Fruit fly (Drosophila melanogaster) whole organism, embryonic: Measurements from ENCODE around the gene nAChRalpha2.

Source experiments
- Aef1 ChIP-seq: fragments of 200-800 bp; sonication (Bioruptor generic); IDR thresholded peaks from 3 replicates; pipeline ENCODE4 v1.3.6; 2022; ENCODE audit warnings: missing biosample characterization, missing genetic modification characterization
- Atf6 ChIP-seq: fragments of 200-800 bp; sonication (Bioruptor generic); IDR thresholded peaks from 2 replicates; pipeline ENCODE4 v1.3.6; 2022; ENCODE audit warnings: missing biosample characterization, missing genetic modification characterization
- Bgb ChIP-seq: fragments of 200-800 bp; sonication (Bioruptor generic); IDR thresholded peaks from 2 replicates; pipeline ENCODE4 v1.3.6; 2022; ENCODE audit warnings: missing biosample characterization, missing genetic modification characterization; ENCODE audit not compliant: partially characterized antibody
- CG10267 ChIP-seq: fragments of 200-800 bp; sonication (Bioruptor generic); optimal IDR thresholded peaks from 2 replicates; lab custom pipeline; 2018; ENCODE audit warnings: missing biosample characterization, mild to moderate bottlenecking, missing genetic modification characterization, moderate library complexity
- CG10366 ChIP-seq: fragments of 200-800 bp; sonication (Bioruptor generic); IDR thresholded peaks from 2 replicates; pipeline ENCODE4 v1.3.6; 2022; ENCODE audit warnings: missing biosample characterization, missing genetic modification characterization
- CG11504 ChIP-seq: fragments of 200-800 bp; sonication (Bioruptor generic); optimal IDR thresholded peaks from 3 replicates; lab custom pipeline; 2019; ENCODE audit warnings: missing biosample characterization, mild to moderate bottlenecking, missing genetic modification characterization, moderate library complexity
- CG11695 ChIP-seq: fragments of 200-800 bp; sonication (Bioruptor generic); IDR thresholded peaks from 3 replicates; pipeline ENCODE4 v1.3.6; 2022; ENCODE audit warnings: missing biosample characterization, missing genetic modification characterization
- CG13123 ChIP-seq: fragments of 200-800 bp; sonication (Bioruptor generic); optimal IDR thresholded peaks from 2 replicates; lab custom pipeline; 2016; ENCODE audit warnings: missing biosample characterization, missing genetic modification characterization
- CG13775 ChIP-seq: fragments of 200-800 bp; sonication (Bioruptor generic); optimal IDR thresholded peaks from 3 replicates; lab custom pipeline; 2017; ENCODE audit warnings: missing biosample characterization, mild to moderate bottlenecking, missing genetic modification characterization
- CG15011 ChIP-seq: fragments of 200-800 bp; sonication (Bioruptor generic); optimal IDR thresholded peaks from 3 replicates; lab custom pipeline; 2018; ENCODE audit warnings: missing biosample characterization, mild to moderate bottlenecking, missing genetic modification characterization
- CG15479 ChIP-seq: fragments of 200-800 bp; sonication (Bioruptor generic); optimal IDR thresholded peaks from 3 replicates; lab custom pipeline; 2019; ENCODE audit warnings: missing biosample characterization, mild to moderate bottlenecking, missing genetic modification characterization, moderate library complexity
- CG15601 ChIP-seq: fragments of 200-800 bp; sonication (Bioruptor generic); optimal IDR thresholded peaks from 3 replicates; lab custom pipeline; 2019; ENCODE audit warnings: missing biosample characterization, mild to moderate bottlenecking, missing genetic modification characterization, moderate library complexity
- CG1647 ChIP-seq: fragments of 200-800 bp; sonication (Bioruptor generic); optimal IDR thresholded peaks from 3 replicates; lab custom pipeline; 2016; ENCODE audit warnings: missing biosample characterization, missing genetic modification characterization
- CG31224 ChIP-seq: fragments of 200-800 bp; sonication (Bioruptor generic); IDR thresholded peaks from 2 replicates; pipeline ENCODE4 v1.3.6; 2022; ENCODE audit warnings: missing biosample characterization, missing genetic modification characterization
- CG32767 ChIP-seq: fragments of 200-800 bp; sonication (Bioruptor generic); IDR thresholded peaks from 2 replicates; pipeline ENCODE4 v1.3.6; 2022; ENCODE audit warnings: missing biosample characterization, missing genetic modification characterization
- CG3995 ChIP-seq: fragments of 200-800 bp; sonication (Bioruptor generic); optimal IDR thresholded peaks from 3 replicates; lab custom pipeline; 2016; ENCODE audit warnings: missing biosample characterization, missing genetic modification characterization
- CG6765 ChIP-seq: fragments of 200-800 bp; sonication (Bioruptor generic); optimal IDR thresholded peaks from 3 replicates; lab custom pipeline; 2017; ENCODE audit warnings: missing biosample characterization, mild to moderate bottlenecking, missing genetic modification characterization
- CG7786 ChIP-seq: fragments of 200-800 bp; sonication (Bioruptor generic); optimal IDR thresholded peaks from 2 replicates; lab custom pipeline; 2016; ENCODE audit warnings: missing biosample characterization, missing genetic modification characterization
- CG8388 ChIP-seq: fragments of 200-800 bp; sonication (Bioruptor generic); optimal IDR thresholded peaks from 2 replicates; lab custom pipeline; 2019; ENCODE audit warnings: missing biosample characterization, mild to moderate bottlenecking, missing genetic modification characterization, moderate library complexity
- CG8944 ChIP-seq: fragments of 200-800 bp; sonication (Bioruptor generic); optimal IDR thresholded peaks from 3 replicates; lab custom pipeline; 2016; ENCODE audit warnings: missing biosample characterization, missing genetic modification characterization
- Dip3 ChIP-seq: fragments of 200-800 bp; sonication (Bioruptor generic); optimal IDR thresholded peaks from 3 replicates; lab custom pipeline; 2016; ENCODE audit warnings: missing biosample characterization, missing genetic modification characterization
- ERR ChIP-seq: fragments of 200-800 bp; sonication (Bioruptor generic); optimal IDR thresholded peaks from 2 replicates; lab custom pipeline; 2016; ENCODE audit warnings: missing biosample characterization, missing genetic modification characterization
- HmgD ChIP-seq: fragments of 200-800 bp; sonication (Bioruptor generic); optimal IDR thresholded peaks from 3 replicates; lab custom pipeline; 2016; ENCODE audit warnings: missing biosample characterization, missing genetic modification characterization
- Hmr ChIP-seq: fragments of 200-800 bp; sonication (Bioruptor generic); optimal IDR thresholded peaks from 3 replicates; lab custom pipeline; 2017; ENCODE audit warnings: mild to moderate bottlenecking, missing biosample characterization, missing genetic modification reagents, missing genetic modification characterization
- Pdp1 ChIP-seq, 2 experiments: fragments of 200-800 bp; sonication (Bioruptor generic); optimal IDR thresholded peaks; 3 replicates each; lab custom pipeline; 2016; ENCODE audit warnings: missing biosample characterization in 2 of 2, missing genetic modification characterization in 2 of 2, mild to moderate bottlenecking in 1 of 2, moderate library complexity in 1 of 2
- Xrp1 ChIP-seq: fragments of 200-800 bp; sonication (Bioruptor generic); IDR thresholded peaks from 2 replicates; pipeline ENCODE4 v1.3.6; 2022; ENCODE audit warnings: missing biosample characterization, missing genetic modification characterization
- btn ChIP-seq: fragments of 200-800 bp; sonication (Bioruptor generic); optimal IDR thresholded peaks from 2 replicates; lab custom pipeline; 2016; ENCODE audit warnings: missing biosample characterization, missing genetic modification characterization
- cas ChIP-seq: fragments of 200-800 bp; sonication (Bioruptor generic); IDR thresholded peaks from 2 replicates; pipeline ENCODE4 v1.3.6; 2022; ENCODE audit warnings: missing biosample characterization, missing genetic modification characterization
- chinmo ChIP-seq: fragments of 200-800 bp; sonication (Bioruptor generic); IDR thresholded peaks from 4 replicates; pipeline ENCODE4 v1.3.6; 2022; ENCODE audit warnings: missing biosample characterization, missing genetic modification characterization; ENCODE audit not compliant: partially characterized antibody
- dysf ChIP-seq: fragments of 200-800 bp; sonication (Bioruptor generic); IDR thresholded peaks from 3 replicates; pipeline ENCODE4 v1.3.6; 2022; ENCODE audit warnings: missing biosample characterization, missing genetic modification characterization
- fd64A ChIP-seq: fragments of 200-800 bp; sonication (Bioruptor generic); optimal IDR thresholded peaks from 3 replicates; lab custom pipeline; 2018; ENCODE audit warnings: missing biosample characterization, mild to moderate bottlenecking, missing genetic modification characterization
- her ChIP-seq: fragments of 200-800 bp; sonication (Bioruptor generic); optimal IDR thresholded peaks from 2 replicates; lab custom pipeline; 2016; ENCODE audit warnings: missing biosample characterization, missing genetic modification characterization
- hkb ChIP-seq, 2 experiments: fragments of 200-800 bp in 1 of 2; fragments of >200 bp in 1 of 2; sonication (Bioruptor generic) in 1 of 2; IDR thresholded peaks in 1 of 2; optimal IDR thresholded peaks in 1 of 2; 2 replicates each; pipeline versions ENCODE4 v1.3.6 to Lab custom; 2017 to 2022; ENCODE audit warnings: missing biosample characterization in 1 of 2, missing genetic modification characterization in 1 of 2
- lov ChIP-seq, 2 experiments: fragments of 200-800 bp in 1 of 2; fragments of >200 bp in 1 of 2; sonication (Bioruptor generic) in 1 of 2; IDR thresholded peaks in 1 of 2; optimal IDR thresholded peaks in 1 of 2; 2 replicates in 1 of 2; 3 replicates in 1 of 2; pipeline versions ENCODE4 v1.3.6 to Lab custom; 2017 to 2022; ENCODE audit warnings: missing biosample characterization in 1 of 2, missing genetic modification characterization in 1 of 2
- nau ChIP-seq: fragments of 200-800 bp; sonication (Bioruptor generic); optimal IDR thresholded peaks from 3 replicates; lab custom pipeline; 2017; ENCODE audit warnings: missing biosample characterization, mild to moderate bottlenecking, missing genetic modification characterization, missing genetic modification reagents
- sens ChIP-seq: fragments of 200-800 bp; sonication (Bioruptor generic); peaks from one replicate; lab custom pipeline; 2016; ENCODE audit warnings: missing biosample characterization, missing genetic modification characterization
- stwl ChIP-seq: fragments of 200-800 bp; sonication (Bioruptor generic); optimal IDR thresholded peaks from 3 replicates; lab custom pipeline; 2018; ENCODE audit warnings: missing biosample characterization, mild to moderate bottlenecking, missing genetic modification characterization, moderate library complexity
- tin ChIP-seq: fragments of 200-800 bp; sonication (Bioruptor generic); optimal IDR thresholded peaks from 3 replicates; lab custom pipeline; 2016; ENCODE audit warnings: missing biosample characterization, missing genetic modification characterization
- twi ChIP-seq: fragments of 200-800 bp; optimal IDR thresholded peaks from 2 replicates; lab custom pipeline; 2019; ENCODE audit warnings: missing biosample characterization, mild to moderate bottlenecking, missing genetic modification characterization, moderate library complexity
- unpg ChIP-seq: fragments of 200-800 bp; sonication (Bioruptor generic); optimal IDR thresholded peaks from 3 replicates; lab custom pipeline; 2018; ENCODE audit warnings: missing biosample characterization, mild to moderate bottlenecking, missing genetic modification characterization, moderate library complexity

nAChRalpha2 gene

dm6 chr3R:24518150-24518580 is 32.9 kb downstream of the nAChRalpha2 start, which contains the start of gene Pp1alpha-96A (continued):
- TF ChIP-seq her (GFP tag; lab: Kevin White, UChicago): no peak
- no peak for TF ChIP-seq tin (GFP tag; lab: Kevin White, UChicago)
- no peak for TF ChIP-seq cas (GFP tag; lab: Robert Waterston, UW)
- no peak for TF ChIP-seq CG13123
- peak; percentile 92 for TF ChIP-seq Bgb (GFP tag; lab: Robert Waterston, UW)
- TF ChIP-seq Dip3 (GFP tag; lab: Kevin White, UChicago): no peak
- no peak for TF ChIP-seq CG15601 (tag; lab: Kevin White, UChicago)
- TF ChIP-seq hkb (optimal IDR thresholded peaks at IDR 0.05; lab: Kevin White, UChicago): no peak
- TF ChIP-seq hkb (GFP tag; IDR thresholded peaks at IDR 0.05; lab: Robert Waterston, UW): no peak
- TF ChIP-seq CG11504: no peak
- no peak for TF ChIP-seq CG1647 (GFP tag; lab: Kevin White, UChicago)
- TF ChIP-seq ERR (GFP tag; lab: Kevin White, UChicago): peak; percentile 22
- TF ChIP-seq CG8944 (GFP tag; lab: Kevin White, UChicago): peak; percentile 13
- TF ChIP-seq btn (GFP tag; lab: Kevin White, UChicago): no peak
- TF ChIP-seq Hmr (GFP tag; lab: Kevin White, UChicago): peak; percentile 33
- peak; percentile 11 for TF ChIP-seq HmgD (GFP tag; lab: Kevin White, UChicago)
- TF ChIP-seq Pdp1 (GFP tag; optimal IDR thresholded peaks at IDR 0.05; lab: Kevin White, UChicago): peak in 1 of 2 experiments; percentile 78
- peak; percentile 20 for TF ChIP-seq CG3995 (GFP tag; lab: Kevin White, UChicago)
- TF ChIP-seq CG6765 (GFP tag; lab: Kevin White, UChicago): no peak
- peak; percentile 15 for TF ChIP-seq nau (GFP tag; lab: Kevin White, UChicago)
- no peak for TF ChIP-seq Atf6
- TF ChIP-seq CG32767 (GFP tag; lab: Robert Waterston, UW): peak; percentile 62; the same call in 1 of the 2 replicates
- TF ChIP-seq CG11695 (GFP tag; lab: Robert Waterston, UW): no peak
- no peak for TF ChIP-seq twi (tag; lab: Kevin White, UChicago)
- no peak for TF ChIP-seq CG15011 (GFP tag; lab: Kevin White, UChicago)

DNA sequence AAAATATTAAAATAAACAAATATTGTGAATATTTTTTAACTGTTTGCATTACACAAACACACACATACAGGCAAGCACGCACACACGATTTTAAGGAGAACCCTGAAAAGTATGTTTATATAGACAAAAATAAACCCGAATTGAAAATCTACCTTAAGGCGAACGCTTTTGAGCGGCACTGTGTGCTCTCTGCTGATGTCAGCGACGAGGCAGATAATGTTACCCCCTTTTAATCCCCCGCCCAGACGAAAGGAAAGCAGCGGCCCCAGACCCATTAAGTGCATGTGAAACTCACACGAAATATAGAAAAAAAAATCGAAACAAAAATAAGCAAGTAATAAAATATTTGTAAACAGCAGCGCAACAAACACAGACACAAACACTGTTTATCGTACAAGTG is 36.1 kb downstream of the nAChRalpha2 start:
- no peak for TF ChIP-seq CG32767 (GFP tag; lab: Robert Waterston, UW)
- no peak for TF ChIP-seq unpg
- 0 out of 3 replicates have a peak, but pooled peaks have one; percentile 21 for TF ChIP-seq dysf (GFP tag; lab: Robert Waterston, UW)
- TF ChIP-seq CG31224 (GFP tag; lab: Robert Waterston, UW): no peak
- no peak for TF ChIP-seq CG7786
- no peak for TF ChIP-seq Aef1 (GFP tag; lab: Robert Waterston, UW)
- TF ChIP-seq chinmo (GFP tag; lab: Robert Waterston, UW): 0 out of 4 replicates have a peak, but pooled peaks have one; percentile 24
- no peak for TF ChIP-seq lov (optimal IDR thresholded peaks at IDR 0.05; lab: Kevin White, UChicago)
- TF ChIP-seq lov (GFP tag; IDR thresholded peaks at IDR 0.05; lab: Robert Waterston, UW): no peak
- TF ChIP-seq Xrp1 (GFP tag; lab: Robert Waterston, UW): 0 out of 2 replicates have a peak, but pooled peaks have one; percentile 8
- no peak for TF ChIP-seq fd64A (GFP tag; lab: Kevin White, UChicago)
- TF ChIP-seq sens (GFP tag; lab: Kevin White, UChicago): peak; percentile 55
- peak; percentile 65 for TF ChIP-seq CG8388 (GFP tag; lab: Kevin White, UChicago)
- no peak for TF ChIP-seq CG10366 (GFP tag; lab: Robert Waterston, UW)
- no peak for TF ChIP-seq CG13775

DNA sequence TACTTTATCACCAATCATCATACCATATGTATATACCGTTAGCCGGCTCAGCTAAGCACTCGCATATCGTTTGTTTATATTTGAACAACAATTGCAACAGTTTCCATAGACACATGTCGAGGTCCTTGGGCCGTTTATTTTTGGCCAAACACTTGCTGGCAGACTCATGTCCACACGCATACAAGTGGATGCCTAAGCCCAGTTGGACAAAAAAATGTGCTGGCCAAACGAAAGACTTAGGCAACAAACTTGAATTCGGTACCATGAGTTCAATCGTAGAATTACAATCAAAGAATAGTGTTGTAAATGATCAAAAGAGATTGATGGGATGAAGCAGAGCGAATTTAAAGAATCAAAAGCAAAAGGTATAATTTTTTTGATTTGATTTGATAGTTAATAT is 38.4 kb downstream of the nAChRalpha2 start, which contains the start of gene CG13622:
TSS of gene CG13622 (minus strand) at position 101 of the 400 bp plus-strand sequence.
- TF ChIP-seq CG15479 (GFP tag; lab: Kevin White, UChicago): no peak
- TF ChIP-seq CG10267 (tag; lab: Kevin White, UChicago): peak; percentile 36
- TF ChIP-seq stwl: peak; percentile 64
- TF ChIP-seq, all 482 proteins: peak for 2
